Worm (Caenorhabditis elegans) whole organism, L4 larva: ENCODE measurements around the gene slc-25A21.
"Not testable (repeated sequence)": the region's sequence is repeated elsewhere in the genome, so short reads cannot be mapped to it uniquely, and the experiment has no call there.

ENCODE experiments used
- F10B5.3 ChIP-seq: sonication (generic microtip); optimal IDR thresholded peaks from 2 replicates; lab custom pipeline; 2016; ENCODE audit warnings: mild to moderate bottlenecking, missing genetic modification characterization, missing compliant biosample characterization
- F37D6.2 ChIP-seq: sonication (generic microtip); optimal IDR thresholded peaks from 2 replicates; lab custom pipeline; 2016; ENCODE audit warnings: mild to moderate bottlenecking, missing genetic modification characterization, missing compliant biosample characterization
- F49E8.2 ChIP-seq: sonication (generic microtip); optimal IDR thresholded peaks from 2 replicates; lab custom pipeline; 2016; ENCODE audit warnings: missing compliant biosample characterization, mild to moderate bottlenecking, missing genetic modification characterization, borderline replicate concordance
- T20F7.1 ChIP-seq: fragments of 200-800 bp; sonication (Bioruptor generic); optimal IDR thresholded peaks from 2 replicates; lab custom pipeline; 2018; ENCODE audit warnings: mild to moderate bottlenecking, missing genetic modification characterization, missing compliant biosample characterization
- T26A8.4 ChIP-seq: fragments of 200-800 bp; sonication (Bioruptor generic); IDR thresholded peaks from 2 replicates; pipeline ENCODE4 v1.3.6; 2022; ENCODE audit warnings: missing genetic modification characterization, missing compliant biosample characterization
- Y48G9A.11 ChIP-seq: fragments of 200-800 bp; sonication (Bioruptor generic); IDR thresholded peaks from 2 replicates; pipeline ENCODE4 v1.3.6; 2022; ENCODE audit warnings: missing genetic modification reagents, missing genetic modification characterization, missing compliant biosample characterization
- Y5F2A.4 ChIP-seq: fragments of 200-800 bp; sonication (Bioruptor generic); optimal IDR thresholded peaks from 2 replicates; lab custom pipeline; 2018; ENCODE audit warnings: mild to moderate bottlenecking, missing genetic modification characterization, missing compliant biosample characterization
- ZK546.5 ChIP-seq, 2 experiments: sonication (generic microtip); optimal IDR thresholded peaks; 2 replicates each; lab custom pipeline; 2017; ENCODE audit warnings: missing biosample characterization in 2 of 2, missing genetic modification characterization in 2 of 2
- ama-1 ChIP-seq: fragments of 150-350 bp; optimal IDR thresholded peaks from 2 replicates; lab custom pipeline; 2014; ENCODE audit warnings: inconsistent platforms, mixed read lengths
- attf-4 ChIP-seq: sonication (generic microtip); optimal IDR thresholded peaks from 3 replicates; lab custom pipeline; 2017; ENCODE audit warnings: missing biosample characterization, missing genetic modification characterization
- ceh-44 ChIP-seq: fragments of 200-800 bp; sonication (Bioruptor generic); IDR thresholded peaks from 2 replicates; pipeline ENCODE4 v1.3.6; 2022; ENCODE audit warnings: missing genetic modification reagents, missing genetic modification characterization, missing compliant biosample characterization
- ceh-62 ChIP-seq: sonication (generic microtip); optimal IDR thresholded peaks from 2 replicates; lab custom pipeline; 2017; ENCODE audit warnings: missing biosample characterization, missing genetic modification characterization
- cey-2 ChIP-seq: sonication (generic microtip); optimal IDR thresholded peaks from 3 replicates; lab custom pipeline; 2017; ENCODE audit warnings: missing genetic modification characterization, mild to moderate bottlenecking, missing compliant biosample characterization, antibody characterized with exemption, borderline replicate concordance; ENCODE audit not compliant: insufficient read depth
- daf-19 ChIP-seq: fragments of 200-800 bp; sonication (Bioruptor generic); conservative IDR thresholded peaks from 2 replicates; pipeline ENCODE4 v1.3.6; 2022; ENCODE audit warnings: missing genetic modification characterization, missing compliant biosample characterization
- dmd-8 ChIP-seq: fragments of 200-800 bp; sonication (Bioruptor generic); IDR thresholded peaks from 2 replicates; pipeline ENCODE4 v1.3.6; 2022; ENCODE audit warnings: missing genetic modification characterization, missing compliant biosample characterization
- dpl-1 ChIP-seq: fragments of 150-350 bp; optimal IDR thresholded peaks from 2 replicates; lab custom pipeline; 2014; ENCODE audit warnings: missing biosample characterization, missing genetic modification reagents, missing genetic modification characterization
- dve-1 ChIP-seq: sonication (generic microtip); optimal IDR thresholded peaks from 2 replicates; lab custom pipeline; 2017; ENCODE audit warnings: antibody characterized with exemption, mild to moderate bottlenecking, missing genetic modification characterization, missing compliant biosample characterization; ENCODE audit not compliant: insufficient read depth
- egl-27 ChIP-seq: sonication (generic microtip); optimal IDR thresholded peaks from 3 replicates; lab custom pipeline; 2017; ENCODE audit warnings: missing biosample characterization, missing genetic modification reagents, missing genetic modification characterization
- egl-43 ChIP-seq: fragments of 200-800 bp; sonication (Bioruptor generic); IDR thresholded peaks from 2 replicates; pipeline ENCODE4 v1.3.6; 2022; ENCODE audit warnings: missing genetic modification reagents, missing genetic modification characterization, missing compliant biosample characterization
- fos-1 ChIP-seq: fragments of 150-350 bp; optimal IDR thresholded peaks from 2 replicates; lab custom pipeline; 2014; ENCODE audit warnings: missing biosample characterization, missing genetic modification characterization
- hmg-1.1 ChIP-seq: fragments of 200-800 bp; sonication (Bioruptor generic); IDR thresholded peaks from 2 replicates; pipeline ENCODE4 v1.3.6; 2022; ENCODE audit warnings: missing genetic modification reagents, missing genetic modification characterization, missing compliant biosample characterization
- lin-1 ChIP-seq: fragments of 200-800 bp; sonication (Bioruptor generic); IDR thresholded peaks from 2 replicates; pipeline ENCODE4 v1.3.6; 2022; ENCODE audit warnings: missing genetic modification reagents, missing genetic modification characterization, missing compliant biosample characterization
- lin-13 ChIP-seq: fragments of 150-350 bp; optimal IDR thresholded peaks from 2 replicates; lab custom pipeline; 2014; ENCODE audit warnings: missing biosample characterization, missing genetic modification reagents, missing genetic modification characterization
- lin-38 ChIP-seq: fragments of 200-800 bp; sonication (Bioruptor generic); IDR thresholded peaks from 2 replicates; pipeline ENCODE4 v1.3.6; 2022; ENCODE audit warnings: missing genetic modification reagents, missing genetic modification characterization, missing compliant biosample characterization
- lin-39 ChIP-seq: fragments of 150-350 bp; optimal IDR thresholded peaks from 2 replicates; lab custom pipeline; 2014; ENCODE audit warnings: missing biosample characterization, missing genetic modification reagents, missing genetic modification characterization
- mdl-1 ChIP-seq, 2 experiments: fragments of 150-350 bp in 1 of 2; sonication (generic microtip) in 1 of 2; optimal IDR thresholded peaks; 2 replicates each; lab custom pipeline; 2014 to 2017; ENCODE audit warnings: missing biosample characterization in 2 of 2, missing genetic modification characterization in 2 of 2
- mdt-29 ChIP-seq: fragments of 200-800 bp; sonication (Bioruptor generic); IDR thresholded peaks from 2 replicates; pipeline ENCODE4 v1.3.6; 2022; ENCODE audit warnings: missing genetic modification reagents, missing genetic modification characterization, missing compliant biosample characterization
- mep-1 ChIP-seq: fragments of 150-350 bp; sonication (generic microtip); optimal IDR thresholded peaks from 3 replicates; lab custom pipeline; 2014; ENCODE audit warnings: missing biosample characterization, missing genetic modification characterization
- mes-2 ChIP-seq: sonication (generic microtip); optimal IDR thresholded peaks from 2 replicates; lab custom pipeline; 2016; ENCODE audit warnings: missing genotype, mild to moderate bottlenecking, missing genetic modification characterization, missing compliant biosample characterization; ENCODE audit not compliant: poor library complexity, severe bottlenecking
- nhr-102 ChIP-seq: sonication (generic microtip); optimal IDR thresholded peaks from 2 replicates; lab custom pipeline; 2016; ENCODE audit warnings: mild to moderate bottlenecking, missing genetic modification characterization, moderate library complexity, missing compliant biosample characterization
- nhr-28 ChIP-seq: fragments of 150-350 bp; optimal IDR thresholded peaks from 2 replicates; lab custom pipeline; 2014; ENCODE audit warnings: missing biosample characterization, missing genetic modification characterization
- nhr-6 ChIP-seq: fragments of 150-350 bp; optimal IDR thresholded peaks from 2 replicates; lab custom pipeline; 2014; ENCODE audit warnings: missing biosample characterization, missing genetic modification characterization
- pqm-1 ChIP-seq: sonication (generic microtip); optimal IDR thresholded peaks from 2 replicates; lab custom pipeline; 2017; ENCODE audit warnings: missing biosample characterization, missing genetic modification characterization
- saeg-2 ChIP-seq: fragments of 200-800 bp; sonication (Bioruptor generic); IDR thresholded peaks from 2 replicates; pipeline ENCODE4 v1.3.6; 2022; ENCODE audit warnings: missing genetic modification reagents, missing genetic modification characterization, missing compliant biosample characterization
- sdz-12 ChIP-seq: fragments of 200-800 bp; sonication (Bioruptor generic); optimal IDR thresholded peaks from 2 replicates; lab custom pipeline; 2018; ENCODE audit warnings: mild to moderate bottlenecking, missing genetic modification characterization, missing compliant biosample characterization
- set-16 ChIP-seq: fragments of 200-800 bp; sonication (Bioruptor generic); IDR thresholded peaks from 2 replicates; pipeline ENCODE4 v1.3.6; 2022; ENCODE audit warnings: missing genetic modification reagents, missing genetic modification characterization, missing compliant biosample characterization
- spr-1 ChIP-seq: sonication (generic microtip); optimal IDR thresholded peaks from 2 replicates; lab custom pipeline; 2016; ENCODE audit warnings: mild to moderate bottlenecking, missing genetic modification characterization, missing compliant biosample characterization
- spr-3 ChIP-seq: fragments of 200-800 bp; sonication (Bioruptor generic); optimal IDR thresholded peaks from 2 replicates; lab custom pipeline; 2018; ENCODE audit warnings: mild to moderate bottlenecking, missing genetic modification characterization, missing compliant biosample characterization
- zip-11 ChIP-seq: fragments of 200-800 bp; sonication (Bioruptor generic); IDR thresholded peaks from 2 replicates; pipeline ENCODE4 v1.3.6; 2022; ENCODE audit warnings: missing genetic modification characterization, missing compliant biosample characterization

slc-25A21 gene

ce11 chrX:16209660-16210059 lies 20.0 kb downstream of the slc-25A21 start (continued):
- TF ChIP-seq lin-38 (GFP tag; lab: Robert Waterston, UW) (peak; percentile 86), pqm-1 (no peak), mes-2 (tag; lab: Kevin White, UChicago) (peak; percentile 94), F37D6.2 (peak; percentile 93), mdl-1 (tag; optimal IDR thresholded peaks at IDR 0.05; lab: Kevin White, UChicago) (peak in 1 of 2 experiments; percentile 28), nhr-6 (tag; lab: Kevin White, UChicago) (peak; percentile 90), nhr-28 (peak; percentile 62), lin-39 (tag; lab: Kevin White, UChicago) (no peak), Y5F2A.4 (GFP tag; lab: Kevin White, UChicago) (peak; percentile 87), T20F7.1 (GFP tag; lab: Kevin White, UChicago) (peak; percentile 80), egl-27 (no peak), daf-19 (peak; percentile 85), zip-11 (peak; percentile 86), ZK546.5 (tag; optimal IDR thresholded peaks at IDR 0.05; lab: Kevin White, UChicago) (no peak), spr-1 (tag; lab: Kevin White, UChicago) (peak; percentile 89), F10B5.3 (peak; percentile 87), ama-1 (lab: Kevin White, UChicago) (no peak), egl-43 (GFP tag; lab: Robert Waterston, UW) (peak; percentile 99), lin-13 (GFP tag; lab: Kevin White, UChicago) (peak; percentile 80), F49E8.2 (tag; lab: Kevin White, UChicago) (peak; percentile 39), dve-1 (tag; lab: Kevin White, UChicago) (peak; percentile 89), dmd-8 (peak; percentile 97)

ce11 chrX:16210518-16210917 lies 20.9 kb downstream of the slc-25A21 start, which contains the start of gene R11.4:
Gene R11.4 (minus strand): TSS chrX:16210618.
- TF ChIP-seq set-16 (peak; percentile 24; the same call in 1 of the 2 replicates), sdz-12 (GFP tag; lab: Kevin White, UChicago) (no peak)
- TF ChIP-seq, all 104 proteins: peak for 1

- TF ChIP-seq T26A8.4 (GFP tag; lab: Robert Waterston, UW); mdt-29 (GFP tag; lab: Robert Waterston, UW); mep-1 (tag; lab: Kevin White, UChicago): not testable (repeated sequence)
Measured at ce11 chrX:16212306-16212705, 22.6 kb downstream of the slc-25A21 start, which contains the start of gene F23A7.4. Gene F23A7.4 (plus strand): TSS chrX:16212606.

ce11 chrX:16213073-16213472 lies 23.4 kb downstream of the slc-25A21 start, which contains the start of gene F23A7.8:
Gene F23A7.8 (plus strand): TSS chrX:16213373.
- not testable (repeated sequence) for TF ChIP-seq fos-1 (tag; lab: Kevin White, UChicago); nhr-102; lin-1 (GFP tag; lab: Robert Waterston, UW)

ce11 chrX:16217108-16217507 lies 27.5 kb downstream of the slc-25A21 start, which contains the start of gene F23A7.1:
Gene F23A7.1 (plus strand): TSS chrX:16217408.
- TF ChIP-seq Y48G9A.11 (GFP tag; lab: Robert Waterston, UW) (no peak), F37D6.2 (no peak), hmg-1.1 (GFP tag; lab: Robert Waterston, UW) (no peak), saeg-2 (GFP tag; lab: Robert Waterston, UW) (no peak), spr-3 (GFP tag; lab: Kevin White, UChicago) (no peak), ceh-62 (tag; lab: Kevin White, UChicago) (no peak), ceh-44 (GFP tag; lab: Robert Waterston, UW) (no peak), spr-1 (tag; lab: Kevin White, UChicago) (no peak), cey-2 (tag; lab: Kevin White, UChicago) (no peak), ama-1 (lab: Kevin White, UChicago) (no peak), dpl-1 (GFP tag; lab: Kevin White, UChicago) (no peak), attf-4 (no peak)
